Fruit fly (Drosophila melanogaster): ENCODE data around the gene CG6729.

DNA sequence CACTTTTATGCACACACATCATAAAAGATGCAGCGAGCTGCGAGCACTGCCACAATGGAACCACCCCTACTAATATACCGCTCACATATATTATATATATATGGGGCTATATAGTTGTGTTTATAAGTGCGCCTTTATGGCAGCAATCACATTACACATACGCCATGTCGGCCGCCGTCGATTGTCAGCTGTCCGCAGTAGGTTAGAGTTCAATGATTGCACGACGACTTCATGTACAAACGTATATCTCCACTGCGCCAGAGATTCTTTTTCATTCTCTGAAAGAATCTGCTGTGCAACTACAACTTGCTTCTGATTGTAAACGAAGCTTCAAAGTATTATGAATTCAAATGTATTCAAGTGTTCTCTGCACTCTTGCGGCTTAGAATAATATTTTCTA is 8.9 kb upstream of the CG6729 start:
- no peak for TF ChIP-seq Myc (optimal IDR thresholded peaks at IDR 0.05)
- no peak for TF ChIP-seq h (optimal IDR thresholded peaks at IDR 0.05)
- no peak for TF ChIP-seq psq (optimal IDR thresholded peaks at IDR 0.05)

Data from Kc167 (cell line).